Fruit fly (Drosophila melanogaster): ENCODE data around the gene CG11601.

CG11601 gene

dm6 chr2L:271553-271952, 11.5 kb downstream of the CG11601 start, which contains the start of gene Dus1:
TSS of gene Dus1 (minus strand) at chr2L:271744.
- TF ChIP-seq CG34367 (tag; optimal IDR thresholded peaks at IDR 0.05) (no peak), CG8159 (tag; optimal IDR thresholded peaks at IDR 0.05) (no peak), CG15710 (tag; optimal IDR thresholded peaks at IDR 0.05) (no peak), CG17806 (tag; optimal IDR thresholded peaks at IDR 0.05) (no peak), CG13204 (GFP tag; optimal IDR thresholded peaks at IDR 0.05) (no peak), D1 (tag; optimal IDR thresholded peaks at IDR 0.05) (no peak), EcR (GFP tag; optimal IDR thresholded peaks at IDR 0.05) (no peak), CG32121 (GFP tag; IDR thresholded peaks at IDR 0.05) (no peak), CG10348 (GFP tag; IDR thresholded peaks at IDR 0.05) (no peak), CG4496 (GFP tag; IDR thresholded peaks at IDR 0.05) (no peak), Snoo (tag; optimal IDR thresholded peaks at IDR 0.05) (no peak), Pif1A (GFP tag; optimal IDR thresholded peaks at IDR 0.05) (no peak), fd96Ca (GFP tag; IDR thresholded peaks at IDR 0.05) (no peak), Pif1B (GFP tag; optimal IDR thresholded peaks at IDR 0.05) (no peak), Ets98B (GFP tag; IDR thresholded peaks at IDR 0.05) (no peak), CG12605 (GFP tag; IDR thresholded peaks at IDR 0.05) (no peak), CG8301 (tag; optimal IDR thresholded peaks at IDR 0.05) (no peak)

- no peak for TF ChIP-seq CG15710 (tag; optimal IDR thresholded peaks at IDR 0.05)
- TF ChIP-seq Pif1B (GFP tag; optimal IDR thresholded peaks at IDR 0.05) = no peak
- TF ChIP-seq EcR (GFP tag; optimal IDR thresholded peaks at IDR 0.05) = no peak
- no peak for TF ChIP-seq Snoo (tag; optimal IDR thresholded peaks at IDR 0.05)
- no peak for TF ChIP-seq Ets98B (GFP tag; IDR thresholded peaks at IDR 0.05)
- no peak for TF ChIP-seq CG34367 (tag; optimal IDR thresholded peaks at IDR 0.05)
- TF ChIP-seq CG8301 (tag; optimal IDR thresholded peaks at IDR 0.05) = no peak
- no peak for TF ChIP-seq CG13204 (GFP tag; optimal IDR thresholded peaks at IDR 0.05)
- TF ChIP-seq CG32121 (GFP tag; IDR thresholded peaks at IDR 0.05) = no peak
- no peak for TF ChIP-seq CG4496 (GFP tag; IDR thresholded peaks at IDR 0.05)
- no peak for TF ChIP-seq CG17806 (tag; optimal IDR thresholded peaks at IDR 0.05)
- TF ChIP-seq CG8159 (tag; optimal IDR thresholded peaks at IDR 0.05) = no peak
- TF ChIP-seq CG14655 (GFP tag; optimal IDR thresholded peaks at IDR 0.05) = no peak
- no peak for TF ChIP-seq Pif1A (GFP tag; optimal IDR thresholded peaks at IDR 0.05)
- TF ChIP-seq rn (GFP tag; IDR thresholded peaks at IDR 0.05) = no peak
- no peak for TF ChIP-seq CG12605 (GFP tag; IDR thresholded peaks at IDR 0.05)
- no peak for TF ChIP-seq D1 (tag; optimal IDR thresholded peaks at IDR 0.05)
- TF ChIP-seq CG10348 (GFP tag; IDR thresholded peaks at IDR 0.05) = no peak
- TF ChIP-seq fd96Ca (GFP tag; IDR thresholded peaks at IDR 0.05) = no peak
- TF ChIP-seq gl (tag; optimal IDR thresholded peaks at IDR 0.05) = no peak
Measured at dm6 chr2L:268788-269187, 14.3 kb downstream of the CG11601 start, which contains the start of gene CG3345. TSS of gene CG3345 (plus strand) at chr2L:269088.

- TF ChIP-seq rn (GFP tag; IDR thresholded peaks at IDR 0.05) (peak; percentile 89), CG32121 (GFP tag; IDR thresholded peaks at IDR 0.05) (peak; percentile 94), CG10348 (GFP tag; IDR thresholded peaks at IDR 0.05) (peak; percentile 86), gl (tag; optimal IDR thresholded peaks at IDR 0.05) (peak; percentile 62), CG14655 (GFP tag; optimal IDR thresholded peaks at IDR 0.05) (no peak), CG17806 (tag; optimal IDR thresholded peaks at IDR 0.05) (peak; percentile 82), CG4496 (GFP tag; IDR thresholded peaks at IDR 0.05) (peak; percentile 96), CG34367 (tag; optimal IDR thresholded peaks at IDR 0.05) (peak; percentile 78), CG9948 (tag; optimal IDR thresholded peaks at IDR 0.05) (peak; percentile 80), CG15710 (tag; optimal IDR thresholded peaks at IDR 0.05) (peak; percentile 87), Snoo (tag; optimal IDR thresholded peaks at IDR 0.05) (peak; percentile 73), CG8301 (tag; optimal IDR thresholded peaks at IDR 0.05) (peak; percentile 83), Pif1B (GFP tag; optimal IDR thresholded peaks at IDR 0.05) (no peak), CG12605 (GFP tag; IDR thresholded peaks at IDR 0.05) (peak; percentile 93), fd96Ca (GFP tag; IDR thresholded peaks at IDR 0.05) (peak; percentile 92), Ets98B (GFP tag; IDR thresholded peaks at IDR 0.05) (peak; percentile 95), CG8159 (tag; optimal IDR thresholded peaks at IDR 0.05) (peak; percentile 85), EcR (GFP tag; optimal IDR thresholded peaks at IDR 0.05) (no peak), Pif1A (GFP tag; optimal IDR thresholded peaks at IDR 0.05) (no peak)
Measured at dm6 chr2L:267441-268089, 15.5 kb downstream of the CG11601 start, which contains the start of gene CG17075. TSS of gene CG17075 (minus strand) at chr2L:267505.

dm6 chr2L:252174-252573, 30.9 kb downstream of the CG11601 start, which contains the start of gene Rpp30:
TSS of gene Rpp30 (minus strand) at chr2L:252373.
- no peak for TF ChIP-seq rn (GFP tag; IDR thresholded peaks at IDR 0.05)
- no peak for TF ChIP-seq CG17806 (tag; optimal IDR thresholded peaks at IDR 0.05)
- TF ChIP-seq CG14655 (GFP tag; optimal IDR thresholded peaks at IDR 0.05) = no peak

- no peak; the same call in 1 of the 2 replicates for TF ChIP-seq CG12605 (GFP tag; IDR thresholded peaks at IDR 0.05)
- 0 out of 2 replicates have a peak, but pooled peaks have one; percentile 10 for TF ChIP-seq Ets98B (GFP tag; IDR thresholded peaks at IDR 0.05)
- peak; percentile 55 for TF ChIP-seq EcR (GFP tag; optimal IDR thresholded peaks at IDR 0.05)
- no peak for TF ChIP-seq CG9948 (tag; optimal IDR thresholded peaks at IDR 0.05)
- TF ChIP-seq CG8159 (tag; optimal IDR thresholded peaks at IDR 0.05) = peak; percentile 39
- no peak for TF ChIP-seq Snoo (tag; optimal IDR thresholded peaks at IDR 0.05)
- peak; percentile 16 for TF ChIP-seq CG15710 (tag; optimal IDR thresholded peaks at IDR 0.05)
- peak; percentile 30 for TF ChIP-seq gl (tag; optimal IDR thresholded peaks at IDR 0.05)
- peak; percentile 28 for TF ChIP-seq CG14655 (GFP tag; optimal IDR thresholded peaks at IDR 0.05)
- TF ChIP-seq Pif1A (GFP tag; optimal IDR thresholded peaks at IDR 0.05) = no peak
- no peak for TF ChIP-seq CG10348 (GFP tag; IDR thresholded peaks at IDR 0.05)
- peak; percentile 1 for TF ChIP-seq CG17806 (tag; optimal IDR thresholded peaks at IDR 0.05)
- TF ChIP-seq CG34367 (tag; optimal IDR thresholded peaks at IDR 0.05) = no peak
Measured at dm6 chr2L:250507-251215, 32.4 kb downstream of the CG11601 start, which contains the start of gene kis. TSS of gene kis (minus strand) at chr2L:250823.
